Fruit fly (Drosophila melanogaster): ENCODE measurements around the gene CG8149.

CG8149 gene

dm6 chr3R:9499238-9499637 lies 5.2 kb upstream of the CG8149 start:
- no peak for TF ChIP-seq noc (tag; optimal IDR thresholded peaks at IDR 0.05)

DNA sequence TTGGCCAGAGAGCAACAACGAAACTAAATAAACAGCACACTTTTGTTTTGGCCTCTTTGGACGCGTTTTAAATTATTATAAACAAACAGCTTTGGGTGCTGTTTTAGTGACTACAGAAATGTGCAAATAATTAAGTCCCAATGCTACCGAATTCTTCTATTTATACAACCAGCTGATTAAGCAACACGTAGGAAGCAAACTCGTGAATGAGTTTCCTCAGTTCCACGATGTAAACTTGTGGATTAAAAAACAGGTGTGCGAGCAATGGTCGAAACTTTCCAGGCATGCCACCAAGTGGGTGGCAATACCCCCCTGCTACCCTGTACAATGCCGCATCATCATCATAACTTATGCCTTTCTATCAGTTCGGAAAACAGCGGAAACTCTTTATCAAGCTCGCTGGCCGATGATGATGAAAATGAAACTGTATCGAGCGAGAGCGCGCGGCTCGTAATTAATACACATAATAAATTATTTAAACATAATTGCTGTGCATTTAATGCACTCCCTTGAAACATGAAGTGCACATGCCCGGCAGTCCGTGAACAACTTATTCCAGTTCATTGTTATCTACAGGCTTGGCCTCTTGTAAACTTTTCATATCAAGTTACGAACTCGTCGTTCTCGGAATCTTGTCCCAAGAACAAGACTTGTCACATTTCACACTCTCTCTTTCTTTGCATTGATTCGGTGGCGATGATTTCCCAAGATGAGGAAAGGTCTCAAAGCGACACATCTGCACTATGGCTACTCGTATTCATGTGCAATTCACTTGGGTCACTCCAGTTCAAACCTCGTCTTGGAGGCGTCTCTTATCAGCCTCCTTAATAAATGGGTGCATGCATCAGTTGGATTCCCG lies 4.0 kb upstream of the CG8149 start:
- peak; percentile 35 for TF ChIP-seq noc (tag; optimal IDR thresholded peaks at IDR 0.05)

DNA sequence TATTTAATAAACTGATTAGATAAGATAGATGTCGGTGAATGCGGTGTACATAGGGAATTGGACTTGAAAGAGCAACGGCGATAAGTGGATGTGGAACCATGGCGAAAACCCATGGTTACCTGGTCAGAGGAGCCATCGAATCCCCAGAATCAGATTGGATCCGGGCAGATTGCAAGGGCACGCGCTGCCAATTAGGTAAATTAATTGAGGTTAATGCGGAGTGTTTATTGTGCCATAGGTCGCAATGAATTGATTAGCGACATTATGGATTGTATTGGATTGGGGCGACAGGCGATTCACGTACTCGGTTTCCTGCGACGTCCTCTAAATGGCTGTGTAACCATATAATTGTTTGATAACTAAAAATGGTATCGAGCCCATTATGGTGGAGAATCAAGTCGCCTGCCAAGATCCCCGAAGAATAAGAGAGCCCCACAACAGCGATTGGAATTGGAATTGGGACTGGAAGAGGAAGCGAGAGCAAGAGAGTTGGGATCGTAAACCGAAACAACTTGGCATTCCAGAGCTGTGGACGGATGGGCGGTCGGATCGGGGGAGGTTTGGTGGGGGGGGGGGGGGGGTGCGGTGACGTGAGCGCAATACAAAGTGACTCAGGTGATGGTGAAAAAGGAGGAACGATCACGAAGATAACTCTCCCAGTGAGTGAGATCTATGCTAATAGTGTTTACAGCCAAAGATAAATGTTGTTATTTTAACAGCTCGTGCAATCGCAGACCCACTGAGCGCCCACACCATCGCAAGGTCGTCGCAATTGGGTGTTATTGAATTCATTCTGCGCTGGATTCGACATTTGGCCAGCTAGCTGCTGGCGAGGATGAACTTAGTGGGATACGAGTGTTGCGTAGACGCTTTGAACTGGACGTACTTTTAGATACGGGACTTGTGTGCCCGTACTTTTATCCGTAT lies 2.7 kb upstream of the CG8149 start:
- TF ChIP-seq noc (tag; optimal IDR thresholded peaks at IDR 0.05) = no peak

DNA sequence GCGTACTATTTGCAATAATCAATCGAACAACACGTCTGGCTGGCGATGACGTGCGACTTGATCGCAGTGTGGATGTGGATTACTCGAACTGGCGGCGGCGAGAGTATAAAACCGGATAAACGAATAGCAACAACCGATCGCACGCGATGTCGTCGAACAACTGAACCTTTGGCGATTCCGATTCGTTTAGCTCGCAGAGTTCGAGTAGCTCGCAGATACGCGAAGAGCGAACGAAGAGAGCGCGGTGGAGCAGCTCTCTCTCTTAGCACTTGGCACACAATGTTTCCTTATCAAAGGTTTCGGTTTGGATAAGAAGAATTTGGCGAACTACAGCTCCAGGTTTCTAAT lies 2.1 kb upstream of the CG8149 start, which contains the start of gene RhoL:
Gene RhoL (minus strand): TSS at position 166 of the 348 bp plus-strand sequence.
- TF ChIP-seq noc (tag; optimal IDR thresholded peaks at IDR 0.05) = peak; percentile 54

DNA sequence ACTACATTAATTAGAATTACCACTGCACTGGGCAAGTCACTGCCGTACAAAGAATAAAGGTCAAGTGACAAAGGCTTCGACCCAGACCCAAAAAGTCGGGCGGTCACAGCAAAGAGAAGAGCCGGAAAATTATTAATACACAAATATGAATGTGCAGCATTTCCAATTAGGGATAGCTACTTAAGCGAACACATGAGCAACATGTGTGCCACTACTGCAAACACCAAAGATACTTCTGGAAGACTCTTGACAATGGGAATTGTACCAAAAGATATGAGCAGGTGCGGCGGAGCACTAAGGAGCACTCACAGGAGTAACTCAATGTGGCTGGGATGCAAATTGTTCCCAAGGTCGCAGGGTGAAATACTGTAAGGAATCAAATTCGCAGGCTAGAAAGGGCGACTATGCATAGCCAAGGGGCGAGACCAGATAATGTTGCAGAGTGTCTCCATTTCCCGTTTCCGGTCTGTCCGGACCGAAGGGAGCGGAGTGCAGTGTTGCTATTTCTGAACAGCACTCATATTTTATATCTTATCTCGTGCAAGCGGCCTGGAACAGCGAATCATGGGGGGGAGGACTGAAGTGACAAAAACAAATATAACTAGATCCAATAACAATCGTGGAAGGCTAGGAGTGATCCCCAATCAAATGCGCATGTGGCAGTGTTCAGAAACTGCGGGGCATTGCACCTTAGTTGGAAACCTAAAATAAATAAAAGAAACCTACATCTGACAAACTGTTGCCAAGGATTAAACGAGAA lies 947 bp upstream of the CG8149 start:
- no peak for TF ChIP-seq noc (tag; optimal IDR thresholded peaks at IDR 0.05)

DNA sequence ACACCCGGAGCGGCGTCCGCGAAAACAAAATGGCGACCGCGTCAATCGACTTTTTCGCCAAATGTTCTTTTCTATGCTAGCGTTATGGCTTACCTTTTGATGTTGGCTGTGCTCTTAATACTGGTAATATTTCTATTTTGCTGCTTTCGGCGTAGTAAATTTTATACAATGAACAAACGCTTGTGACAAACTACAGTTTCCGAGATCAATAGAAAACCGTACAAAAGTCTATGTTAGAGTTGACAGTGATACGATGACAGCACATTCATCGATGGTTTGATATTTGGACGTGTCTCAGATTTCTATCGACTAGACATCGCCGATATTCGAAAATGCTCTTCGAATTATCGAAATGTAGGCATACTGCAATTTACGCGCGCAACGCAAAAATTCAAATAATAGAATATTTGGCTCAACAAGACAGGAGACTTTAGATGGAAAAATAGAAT lies 5.6 kb downstream of the CG8149 start, which contains the start of gene rump:
Gene rump (minus strand): TSS at position 255 of the 449 bp plus-strand sequence.
- TF ChIP-seq noc (tag; optimal IDR thresholded peaks at IDR 0.05) = no peak

- no peak for TF ChIP-seq noc (tag; optimal IDR thresholded peaks at IDR 0.05)
Measured at dm6 chr3R:9512193-9513051, 8.0 kb downstream of the CG8149 start.

DNA sequence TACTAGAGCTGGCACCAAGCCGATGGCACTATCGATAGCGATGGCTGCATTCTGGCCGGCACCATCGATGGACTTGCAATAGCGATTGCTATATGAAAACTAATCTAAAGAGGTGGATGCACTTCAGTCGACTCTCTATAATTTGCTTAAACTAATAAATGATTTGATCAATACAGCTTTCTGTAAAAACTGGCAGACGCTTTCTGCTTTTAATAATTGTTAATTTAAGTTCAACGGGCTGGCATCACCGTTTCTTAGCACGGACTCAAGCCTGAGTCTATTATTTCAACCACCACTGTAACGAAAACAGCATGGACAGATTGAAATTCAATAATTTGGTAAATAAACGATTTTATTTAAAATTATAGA lies 8.6 kb downstream of the CG8149 start, which contains the start of the genes Ras85D and Rlb1:
Gene Ras85D (minus strand): TSS at position 16 of the 369 bp plus-strand sequence.
Gene Rlb1 (plus strand): TSS at position 276 of the 369 bp plus-strand sequence.
- peak; percentile 75 for TF ChIP-seq noc (tag; optimal IDR thresholded peaks at IDR 0.05)

DNA sequence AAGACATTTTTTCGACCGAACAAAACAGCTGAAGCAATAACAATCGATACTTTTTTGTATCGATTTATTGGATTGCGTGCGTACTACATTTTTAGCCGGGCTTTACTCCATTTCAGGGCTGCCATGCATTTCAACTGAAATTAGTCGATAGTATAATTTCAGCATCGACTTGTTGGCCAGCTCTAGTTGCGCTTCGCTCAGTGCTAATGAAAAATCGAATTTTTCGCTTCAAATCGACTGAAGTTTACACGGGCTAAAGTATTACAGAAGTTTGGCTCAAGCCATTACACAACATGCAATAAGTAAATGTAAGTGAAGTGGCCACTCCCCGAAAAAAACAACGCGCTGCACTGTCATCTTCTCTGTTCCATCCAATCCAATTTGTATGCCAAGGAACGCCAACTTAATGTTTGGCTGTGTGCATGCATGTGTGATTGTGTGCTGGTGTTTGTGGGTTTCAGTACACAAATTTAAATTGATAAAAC lies 11.4 kb downstream of the CG8149 start, which contains the start of the genes mRpL47, CG8176 and Kdm3:
Gene mRpL47 (minus strand): TSS at position 49 of the 485 bp plus-strand sequence.
Gene CG8176 (plus strand): TSS at position 148 of the 485 bp plus-strand sequence.
Gene Kdm3 (plus strand): TSS at position 148 of the 485 bp plus-strand sequence.
- TF ChIP-seq noc (tag; optimal IDR thresholded peaks at IDR 0.05) = peak; percentile 42

- no peak for TF ChIP-seq noc (tag; optimal IDR thresholded peaks at IDR 0.05)
Measured at dm6 chr3R:9516400-9516852, 12.0 kb downstream of the CG8149 start.

DNA sequence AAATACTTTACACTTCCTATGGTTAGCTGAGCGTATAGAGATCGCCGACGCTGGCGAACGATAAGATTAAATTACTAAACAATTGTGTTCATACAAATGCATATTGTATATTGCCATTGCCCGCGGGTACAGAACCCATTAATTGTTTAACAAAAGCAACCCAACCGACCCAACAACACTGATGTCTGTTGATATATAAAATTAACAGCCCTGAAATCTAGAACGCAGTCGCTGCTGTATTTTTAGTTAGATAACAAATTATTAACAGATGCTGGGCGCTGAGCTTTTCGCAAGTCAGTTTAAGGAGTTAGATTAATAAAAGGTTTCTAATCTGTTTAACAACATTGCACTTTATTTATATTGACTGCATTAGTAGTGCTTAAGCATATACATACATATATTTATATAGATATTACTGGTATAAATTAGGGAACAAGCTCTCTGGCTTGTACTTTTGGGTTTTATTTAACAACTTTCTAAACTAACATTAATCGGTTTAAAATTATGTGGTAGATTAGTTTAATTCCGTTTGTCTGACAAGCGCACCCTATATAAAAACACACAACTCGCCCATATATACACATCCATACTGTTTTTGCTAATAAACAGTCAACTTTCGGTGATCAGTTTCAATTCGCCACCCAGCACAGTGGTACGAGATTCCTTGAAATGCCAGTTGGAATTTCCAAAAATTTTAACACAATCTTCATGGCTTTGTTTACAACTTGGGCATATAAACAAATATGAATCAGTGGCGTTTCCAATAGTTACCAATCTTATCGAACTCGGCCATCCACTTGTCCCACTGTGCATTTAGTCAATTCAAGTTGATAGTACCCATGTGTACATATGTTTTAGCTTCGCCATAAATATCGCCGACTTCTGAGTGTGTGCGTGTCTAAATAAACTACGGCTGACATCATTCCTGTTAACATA lies 23.7 kb downstream of the CG8149 start:
- TF ChIP-seq noc (tag; optimal IDR thresholded peaks at IDR 0.05) = peak; percentile 96

DNA sequence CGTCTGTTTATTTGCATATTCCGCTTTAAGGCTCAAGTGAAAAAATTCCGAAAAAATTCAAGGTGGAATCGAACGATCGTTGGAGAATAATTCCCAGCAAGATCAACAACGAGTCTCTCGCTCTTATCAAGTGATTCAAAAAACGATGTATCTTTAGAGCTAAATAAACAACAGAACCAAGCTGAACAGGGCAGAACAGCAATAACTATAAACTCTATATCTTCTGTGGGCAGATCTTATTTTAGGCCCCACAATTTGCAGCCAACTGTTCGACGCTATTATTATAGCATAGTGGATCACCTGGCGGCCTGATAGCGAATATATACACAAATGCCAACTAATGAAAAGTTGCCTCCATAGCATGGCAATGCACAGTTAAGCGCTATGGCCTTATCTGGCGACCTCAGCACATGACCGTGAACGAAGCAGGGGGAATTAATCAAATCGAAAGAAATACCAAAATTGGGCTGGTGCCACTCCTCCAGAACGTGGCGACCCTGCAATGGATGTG lies 25.0 kb downstream of the CG8149 start:
- no peak for TF ChIP-seq noc (tag; optimal IDR thresholded peaks at IDR 0.05)

- no peak for TF ChIP-seq noc (tag; optimal IDR thresholded peaks at IDR 0.05)
Measured at dm6 chr3R:9529913-9530312, 25.5 kb downstream of the CG8149 start.
